Comparison of ENCODE assay signal across 1 fruit fly cellular context in the genomic region with DNA sequence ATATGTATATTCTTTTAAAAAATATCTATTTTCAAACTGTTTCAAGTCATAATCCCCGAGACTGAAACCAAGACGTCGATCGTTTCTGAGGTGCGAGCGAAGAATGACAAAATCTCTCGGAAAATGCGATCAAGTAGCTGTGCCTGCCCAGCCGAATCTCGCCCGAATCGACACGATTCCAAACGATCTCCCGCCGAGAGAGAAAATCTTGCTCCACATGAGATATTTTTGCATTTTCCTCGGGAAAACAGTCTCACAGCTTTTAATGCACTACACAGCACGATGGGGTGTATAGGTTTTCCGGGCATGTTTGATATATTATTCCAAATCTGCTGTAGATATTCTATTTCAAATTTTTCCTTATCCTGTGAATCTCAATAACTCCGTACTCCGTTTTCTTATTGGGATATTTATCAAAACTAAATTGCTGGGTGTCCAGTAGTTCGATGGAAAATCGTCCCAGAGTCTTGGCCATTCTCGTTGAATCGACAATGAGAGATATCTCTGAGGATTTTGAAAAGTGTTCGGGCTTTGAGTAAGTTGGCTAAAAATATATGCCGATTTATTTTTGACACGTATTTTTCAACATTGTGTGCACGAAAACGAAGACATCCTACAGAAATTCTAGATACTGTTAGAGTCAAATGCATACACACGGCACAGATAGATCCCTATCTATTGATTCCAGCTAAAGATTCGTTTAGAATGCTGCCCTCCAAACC.
TF ChIP-seq lines count a peak whose summit lies in the region.

A gene (minus strand): TSS at position 88 of the 722 bp plus-strand sequence.

TF ChIP-seq in whole organism, embryonic, 481 proteins besides CTCF, POLR2A, EP300 and RAD21 (continued from another document and continues in another):
- TF ChIP-seq inv (GFP tag; IDR thresholded peaks at IDR 0.05; lab: Robert Waterston, UW; ENCODE audit: partially characterized antibody) (no peak), Eip74EF (GFP tag; optimal IDR thresholded peaks at IDR 0.05; lab: Kevin White, UChicago) (peak in 1 of 2 experiments; percentile 91), TFAM (GFP tag; optimal IDR thresholded peaks at IDR 0.05; lab: Kevin White, UChicago) (peak; percentile 55), Neu2 (GFP tag; optimal IDR thresholded peaks at IDR 0.05; lab: Kevin White, UChicago; ENCODE audit: borderline replicate concordance) (peak; percentile 20), psq (GFP tag; optimal IDR thresholded peaks at IDR 0.05; lab: Kevin White, UChicago) (peak; percentile 76), pfk (GFP tag; optimal IDR thresholded peaks at IDR 0.05; lab: Kevin White, UChicago) (peak; percentile 26), fru (optimal IDR thresholded peaks at IDR 0.05; lab: Kevin White, UChicago) (no peak), CG32767 (GFP tag; IDR thresholded peaks at IDR 0.05; lab: Robert Waterston, UW) (peak; percentile 91), CG4424 (GFP tag; optimal IDR thresholded peaks at IDR 0.05; lab: Kevin White, UChicago) (peak; percentile 87), Hr51 (GFP tag; optimal IDR thresholded peaks at IDR 0.05; lab: Kevin White, UChicago) (peak; percentile 89 to 93), CG43689 (GFP tag; IDR thresholded peaks at IDR 0.05; lab: Robert Waterston, UW) (peak; percentile 75), CG15479 (GFP tag; optimal IDR thresholded peaks at IDR 0.05; lab: Kevin White, UChicago) (no peak), schlank (tag; optimal IDR thresholded peaks at IDR 0.05; lab: Kevin White, UChicago) (peak; percentile 85), CG1024 (GFP tag; IDR thresholded peaks at IDR 0.05; lab: Robert Waterston, UW) (peak; percentile 72), run (tag; optimal IDR thresholded peaks at IDR 0.05; lab: Kevin White, UChicago) (peak; percentile 78), Lhr (GFP tag; optimal IDR thresholded peaks at IDR 0.05; lab: Kevin White, UChicago) (peak; percentile 70), CG15269 (tag; optimal IDR thresholded peaks at IDR 0.05; lab: Kevin White, UChicago) (peak; percentile 96), CG13894 (tag; optimal IDR thresholded peaks at IDR 0.05; lab: Kevin White, UChicago) (peak; percentile 84), CG15073 (GFP tag; optimal IDR thresholded peaks at IDR 0.05; lab: Kevin White, UChicago) (peak; percentile 56), CG30020 (tag; optimal IDR thresholded peaks at IDR 0.05; lab: Kevin White, UChicago) (no peak), CG7928 (GFP tag; optimal IDR thresholded peaks at IDR 0.05; lab: Kevin White, UChicago) (peak; percentile 50), Xbp1 (GFP tag; optimal IDR thresholded peaks at IDR 0.05; lab: Kevin White, UChicago) (peak; percentile 94), CG17328 (GFP tag; IDR thresholded peaks at IDR 0.05; lab: Robert Waterston, UW) (peak; percentile 93), Hmx (GFP tag; optimal IDR thresholded peaks at IDR 0.05; lab: Kevin White, UChicago) (peak; percentile 68), CG18476 (GFP tag; optimal IDR thresholded peaks at IDR 0.05; lab: Kevin White, UChicago) (peak; percentile 55), jigr1 (GFP tag; IDR thresholded peaks at IDR 0.05; lab: Robert Waterston, UW) (peak; percentile 75; the same call in 2 of the 3 replicates), zen2 (GFP tag; IDR thresholded peaks at IDR 0.05; lab: Robert Waterston, UW; ENCODE audit: partially characterized antibody) (no peak), CG18764 (GFP tag; optimal IDR thresholded peaks at IDR 0.05; lab: Kevin White, UChicago) (peak; percentile 74), Ada2b (GFP tag; IDR thresholded peaks at IDR 0.05; lab: Robert Waterston, UW) (peak; percentile 90), CG17385 (GFP tag; optimal IDR thresholded peaks at IDR 0.05; lab: Kevin White, UChicago) (peak; percentile 90), CG3995 (GFP tag; optimal IDR thresholded peaks at IDR 0.05; lab: Kevin White, UChicago) (peak; percentile 8), CG31224 (GFP tag; IDR thresholded peaks at IDR 0.05; lab: Robert Waterston, UW) (peak; percentile 80), CG4282 (GFP tag; optimal IDR thresholded peaks at IDR 0.05; lab: Kevin White, UChicago) (peak; percentile 88), NfI (GFP tag; optimal IDR thresholded peaks at IDR 0.05; lab: Kevin White, UChicago) (peak; percentile 94), dpn (GFP tag; optimal IDR thresholded peaks at IDR 0.05; lab: Kevin White, UChicago) (peak; percentile 92), Dip3 (GFP tag; optimal IDR thresholded peaks at IDR 0.05; lab: Kevin White, UChicago) (peak; percentile 91), CG15011 (GFP tag; optimal IDR thresholded peaks at IDR 0.05; lab: Kevin White, UChicago) (peak; percentile 62), Bdp1 (GFP tag; optimal IDR thresholded peaks at IDR 0.05; lab: Kevin White, UChicago) (peak; percentile 69), CG11695 (GFP tag; IDR thresholded peaks at IDR 0.05; lab: Robert Waterston, UW) (peak; percentile 85), Dip2 (GFP tag; IDR thresholded peaks at IDR 0.05; lab: Robert Waterston, UW) (no peak), bsh (GFP tag; optimal IDR thresholded peaks at IDR 0.05; lab: Kevin White, UChicago) (peak; percentile 75 to 96), gcm2 (GFP tag; optimal IDR thresholded peaks at IDR 0.05; lab: Kevin White, UChicago) (peak; percentile 74), sna (GFP tag; IDR thresholded peaks at IDR 0.05; lab: Robert Waterston, UW; ENCODE audit: partially characterized antibody) (no peak), yki (optimal IDR thresholded peaks at IDR 0.05; lab: Kevin White, UChicago) (no peak), z (GFP tag; IDR thresholded peaks at IDR 0.05; lab: Robert Waterston, UW) (peak; percentile 72; the same call in 1 of the 3 replicates), Bgb (GFP tag; IDR thresholded peaks at IDR 0.05; lab: Robert Waterston, UW; ENCODE audit: partially characterized antibody) (no peak), emc (GFP tag; optimal IDR thresholded peaks at IDR 0.05; lab: Kevin White, UChicago) (peak; percentile 83), HLH54F (GFP tag; optimal IDR thresholded peaks at IDR 0.05; lab: Kevin White, UChicago) (peak; percentile 95), HmgD (GFP tag; optimal IDR thresholded peaks at IDR 0.05; lab: Kevin White, UChicago) (peak; percentile 83), CG31388 (GFP tag; optimal IDR thresholded peaks at IDR 0.05; lab: Kevin White, UChicago) (peak; percentile 61), Jarid2 (GFP tag; optimal IDR thresholded peaks at IDR 0.05; lab: Kevin White, UChicago) (peak; percentile 27), CG32772 (GFP tag; IDR thresholded peaks at IDR 0.05; lab: Robert Waterston, UW) (peak; percentile 89), pb (GFP tag; optimal IDR thresholded peaks at IDR 0.05; lab: Kevin White, UChicago) (peak; percentile 74), CG1832 (GFP tag; optimal IDR thresholded peaks at IDR 0.05; lab: Kevin White, UChicago) (no peak), CG6175 (GFP tag; IDR thresholded peaks at IDR 0.05; lab: Robert Waterston, UW) (peak; percentile 63; the same call in 1 of the 3 replicates), Atf6 (GFP tag; IDR thresholded peaks at IDR 0.05; lab: Robert Waterston, UW) (peak; percentile 92), bigmax (GFP tag; optimal IDR thresholded peaks at IDR 0.05; lab: Kevin White, UChicago) (no peak), D19A (tag; optimal IDR thresholded peaks at IDR 0.05; lab: Kevin White, UChicago) (peak; percentile 83), CG8290 (GFP tag; optimal IDR thresholded peaks at IDR 0.05; lab: Kevin White, UChicago) (peak; percentile 21), CG8290 (tag; optimal IDR thresholded peaks at IDR 0.05; lab: Kevin White, UChicago) (peak; percentile 50 to 96), CG9437 (GFP tag; optimal IDR thresholded peaks at IDR 0.05; lab: Kevin White, UChicago) (peak; percentile 78), Mrtf (GFP tag; IDR thresholded peaks at IDR 0.05; lab: Robert Waterston, UW) (peak; percentile 85), corto (GFP tag; optimal IDR thresholded peaks at IDR 0.05; lab: Kevin White, UChicago) (no peak), Trl (optimal IDR thresholded peaks at IDR 0.05; lab: Kevin White, UChicago) (peak; percentile 9 to 27), Trl (GFP tag; optimal IDR thresholded peaks at IDR 0.05; lab: Kevin White, UChicago) (peak; percentile 78), h (optimal IDR thresholded peaks at IDR 0.05; lab: Kevin White, UChicago) (no peak), cas (GFP tag; IDR thresholded peaks at IDR 0.05; lab: Robert Waterston, UW) (peak; percentile 79), hb (GFP tag; IDR thresholded peaks at IDR 0.05; lab: Robert Waterston, UW; ENCODE audit: partially characterized antibody) (no peak), CG11247 (GFP tag; IDR thresholded peaks at IDR 0.05; lab: Robert Waterston, UW) (peak; percentile 84), chm (GFP tag; IDR thresholded peaks at IDR 0.05; lab: Robert Waterston, UW) (peak; percentile 94), en (GFP tag; optimal IDR thresholded peaks at IDR 0.05; lab: Kevin White, UChicago) (peak; percentile 67), CG12659 (GFP tag; optimal IDR thresholded peaks at IDR 0.05; lab: Kevin White, UChicago) (peak; percentile 94), CG10147 (GFP tag; optimal IDR thresholded peaks at IDR 0.05; lab: Kevin White, UChicago) (peak; percentile 65), sens-2 (GFP tag; IDR thresholded peaks at IDR 0.05; lab: Robert Waterston, UW) (peak; percentile 89), stc (GFP tag; IDR thresholded peaks at IDR 0.05; lab: Robert Waterston, UW) (peak; percentile 88), Meics (GFP tag; optimal IDR thresholded peaks at IDR 0.05; lab: Kevin White, UChicago) (peak; percentile 88), CG32532 (GFP tag; IDR thresholded peaks at IDR 0.05; lab: Robert Waterston, UW) (peak; percentile 93), Side (GFP tag; optimal IDR thresholded peaks at IDR 0.05; lab: Kevin White, UChicago) (peak; percentile 47), br (optimal IDR thresholded peaks at IDR 0.05; lab: Kevin White, UChicago) (no peak), CG9932 (GFP tag; IDR thresholded peaks at IDR 0.05; lab: Robert Waterston, UW) (peak; percentile 93), chif (GFP tag; optimal IDR thresholded peaks at IDR 0.05; lab: Kevin White, UChicago) (peak; percentile 91 to 96), p53 (GFP tag; optimal IDR thresholded peaks at IDR 0.05; lab: Kevin White, UChicago) (peak; percentile 34), CG6854 (GFP tag; optimal IDR thresholded peaks at IDR 0.05; lab: Kevin White, UChicago) (peak; percentile 46), Fer1 (GFP tag; optimal IDR thresholded peaks at IDR 0.05; lab: Kevin White, UChicago) (no peak), CG10366 (GFP tag; IDR thresholded peaks at IDR 0.05; lab: Robert Waterston, UW) (peak; percentile 90), CG13287 (GFP tag; IDR thresholded peaks at IDR 0.05; lab: Robert Waterston, UW; ENCODE audit: partially characterized antibody) (no peak), amos (GFP tag; IDR thresholded peaks at IDR 0.05; lab: Robert Waterston, UW; ENCODE audit: partially characterized antibody) (no peak), B-H2 (GFP tag; optimal IDR thresholded peaks at IDR 0.05; lab: Kevin White, UChicago) (peak; percentile 90), Fer3 (tag; optimal IDR thresholded peaks at IDR 0.05; lab: Kevin White, UChicago) (peak; percentile 94), pzg (GFP tag; optimal IDR thresholded peaks at IDR 0.05; lab: Kevin White, UChicago) (no peak), Doc2 (GFP tag; IDR thresholded peaks at IDR 0.05; lab: Robert Waterston, UW) (peak; percentile 47; the same call in 1 of the 2 replicates), rib (GFP tag; IDR thresholded peaks at IDR 0.05; lab: Robert Waterston, UW) (peak; percentile 83), CG1233 (GFP tag; optimal IDR thresholded peaks at IDR 0.05; lab: Kevin White, UChicago) (peak; percentile 88), bab2 (GFP tag; optimal IDR thresholded peaks at IDR 0.05; lab: Kevin White, UChicago) (peak; percentile 94), CG2199 (GFP tag; IDR thresholded peaks at IDR 0.05; lab: Robert Waterston, UW) (no peak), CG8388 (GFP tag; optimal IDR thresholded peaks at IDR 0.05; lab: Kevin White, UChicago) (peak; percentile 86), Nf-YB (GFP tag; optimal IDR thresholded peaks at IDR 0.05; lab: Kevin White, UChicago) (peak; percentile 76), otp (GFP tag; IDR thresholded peaks at IDR 0.05; lab: Robert Waterston, UW) (peak; percentile 92), ab (GFP tag; optimal IDR thresholded peaks at IDR 0.05; lab: Kevin White, UChicago) (peak; percentile 80), dmrt11E (tag; optimal IDR thresholded peaks at IDR 0.05; lab: Kevin White, UChicago) (peak; percentile 93), CG10209 (GFP tag; optimal IDR thresholded peaks at IDR 0.05; lab: Kevin White, UChicago) (peak; percentile 90), ranshi (GFP tag; IDR thresholded peaks at IDR 0.05; lab: Robert Waterston, UW) (peak; percentile 83; the same call in 1 of the 2 replicates), slou (GFP tag; optimal IDR thresholded peaks at IDR 0.05; lab: Kevin White, UChicago) (peak; percentile 58), D19B (GFP tag; optimal IDR thresholded peaks at IDR 0.05; lab: Kevin White, UChicago) (peak; percentile 91), tup (GFP tag; optimal IDR thresholded peaks at IDR 0.05; lab: Kevin White, UChicago) (peak; percentile 75), Stat92E (GFP tag; optimal IDR thresholded peaks at IDR 0.05; lab: Kevin White, UChicago) (peak in 1 of 3 experiments; percentile 75), CG8924 (tag; optimal IDR thresholded peaks at IDR 0.05; lab: Kevin White, UChicago) (peak; percentile 94), Oli (tag; optimal IDR thresholded peaks at IDR 0.05; lab: Kevin White, UChicago) (peak; percentile 93), abd-A (tag; optimal IDR thresholded peaks at IDR 0.05; lab: Kevin White, UChicago) (peak; percentile 23), Med (GFP tag; lab: Kevin White, UChicago) (peak; percentile 99), CG10565 (GFP tag; optimal IDR thresholded peaks at IDR 0.05; lab: Kevin White, UChicago) (peak; percentile 36), sqz (GFP tag; optimal IDR thresholded peaks at IDR 0.05; lab: Kevin White, UChicago) (peak; percentile 64), Hr39 (optimal IDR thresholded peaks at IDR 0.05; lab: Kevin White, UChicago) (no peak), twi (tag; optimal IDR thresholded peaks at IDR 0.05; lab: Kevin White, UChicago) (peak; percentile 88), CG8089 (GFP tag; optimal IDR thresholded peaks at IDR 0.05; lab: Kevin White, UChicago) (peak; percentile 89), CG3726 (GFP tag; IDR thresholded peaks at IDR 0.05; lab: Robert Waterston, UW) (peak; percentile 78), CG7745 (tag; optimal IDR thresholded peaks at IDR 0.05; lab: Kevin White, UChicago) (peak; percentile 32), CG16815 (GFP tag; optimal IDR thresholded peaks at IDR 0.05; lab: Kevin White, UChicago) (peak; percentile 89), CG42726 (GFP tag; IDR thresholded peaks at IDR 0.05; lab: Robert Waterston, UW; ENCODE audit: partially characterized antibody) (no peak), usp (GFP tag; optimal IDR thresholded peaks at IDR 0.05; lab: Kevin White, UChicago) (no peak), CG6813 (GFP tag; optimal IDR thresholded peaks at IDR 0.05; lab: Kevin White, UChicago) (peak; percentile 42)
